Worm (Caenorhabditis elegans): ENCODE results near the gene C28H8.7.

DNA sequence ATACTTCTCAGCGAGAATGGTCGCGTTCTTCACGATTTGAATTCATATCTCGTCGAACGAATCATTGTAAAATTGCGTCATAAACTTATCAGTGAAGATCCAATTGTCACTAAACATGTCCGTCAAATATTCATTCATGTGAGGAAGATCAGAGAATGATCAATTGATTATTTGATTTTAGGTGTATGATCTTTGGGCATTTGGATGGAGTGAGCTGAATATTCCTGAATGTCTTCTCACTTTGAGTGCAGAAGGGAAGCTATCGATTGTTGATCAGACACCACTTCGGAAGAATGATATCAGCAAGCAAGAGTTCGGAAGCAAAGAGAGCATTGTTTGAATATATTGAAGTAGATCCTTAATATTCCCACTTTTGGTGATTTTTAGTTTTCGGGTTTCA is 12.5 kb downstream of the C28H8.7 start:
- TF ChIP-seq mep-1 (tag; optimal IDR thresholded peaks at IDR 0.05) (no peak), ztf-11 (tag; optimal IDR thresholded peaks at IDR 0.05) (no peak), nhr-76 (tag; optimal IDR thresholded peaks at IDR 0.05) (no peak)
